Worm (Caenorhabditis elegans): ENCODE results near the gene pals-17.

DNA sequence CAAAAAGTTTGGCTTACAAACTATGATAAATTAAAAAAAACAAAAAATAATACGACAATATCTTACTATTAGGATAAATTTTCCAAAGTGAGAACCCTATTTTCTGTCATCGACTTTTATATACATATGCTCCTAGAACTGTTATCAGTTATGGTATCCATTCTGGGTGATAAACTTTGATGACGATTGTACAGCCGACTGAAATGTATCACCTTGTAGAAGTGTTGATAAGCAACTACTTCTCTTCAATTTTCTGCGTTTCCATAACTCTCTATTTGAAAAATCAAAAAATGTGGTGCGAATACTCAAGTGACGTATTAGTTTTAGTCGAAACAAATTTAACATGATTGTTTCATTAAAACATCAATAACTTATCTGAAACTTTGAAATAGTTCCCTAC is 1.7 kb downstream of the pals-17 start:
- TF ChIP-seq lin-13 (tag; optimal IDR thresholded peaks at IDR 0.05): no peak
- TF ChIP-seq nhr-28 (tag; optimal IDR thresholded peaks at IDR 0.05): no peak
- no peak for TF ChIP-seq flh-1 (GFP tag; optimal IDR thresholded peaks at IDR 0.05)
- no peak for TF ChIP-seq elt-3 (tag; optimal IDR thresholded peaks at IDR 0.05)

Measured in whole organism, mixed stage, embryonic.